Worm (Caenorhabditis elegans) whole organism, mixed stage, embryonic: Measurements from ENCODE around the gene srd-42.

Source experiments
- bed-3 ChIP-seq: fragments of 200-800 bp; sonication (Bioruptor generic); optimal IDR thresholded peaks from 3 replicates; lab custom pipeline; 2018; ENCODE audit warnings: mild to moderate bottlenecking, missing genetic modification characterization, moderate library complexity, missing compliant biosample characterization
- blmp-1 ChIP-seq: fragments of 150-350 bp; optimal IDR thresholded peaks from 2 replicates; lab custom pipeline; 2014; ENCODE audit warnings: missing biosample characterization, missing genetic modification characterization
- ceh-39 ChIP-seq: fragments of 150-350 bp; optimal IDR thresholded peaks from 2 replicates; lab custom pipeline; 2014; ENCODE audit warnings: missing biosample characterization, missing genetic modification characterization
- ceh-43 ChIP-seq: fragments of 200-800 bp; sonication (Bioruptor generic); optimal IDR thresholded peaks from 2 replicates; lab custom pipeline; 2018; ENCODE audit warnings: mild to moderate bottlenecking, missing genetic modification characterization, moderate library complexity, missing compliant biosample characterization
- ceh-83 ChIP-seq: fragments of 200-800 bp; sonication (Bioruptor generic); optimal IDR thresholded peaks from 2 replicates; lab custom pipeline; 2018; ENCODE audit warnings: mild to moderate bottlenecking, missing genetic modification characterization, missing compliant biosample characterization
- cnd-1 ChIP-seq: fragments of 200-800 bp; sonication (Bioruptor generic); optimal IDR thresholded peaks from 2 replicates; lab custom pipeline; 2018; ENCODE audit warnings: mild to moderate bottlenecking, missing genetic modification characterization, missing compliant biosample characterization
- drap-1 ChIP-seq: fragments of 200-800 bp; sonication (Bioruptor generic); optimal IDR thresholded peaks from 3 replicates; lab custom pipeline; 2018; ENCODE audit warnings: mild to moderate bottlenecking, missing genetic modification characterization, missing compliant biosample characterization
- elt-3 ChIP-seq: fragments of 150-350 bp; optimal IDR thresholded peaks from 2 replicates; lab custom pipeline; 2014; ENCODE audit warnings: missing biosample characterization, missing genetic modification characterization
- flh-1 ChIP-seq: fragments of 200-800 bp; sonication (Bioruptor generic); optimal IDR thresholded peaks from 2 replicates; lab custom pipeline; 2018; ENCODE audit warnings: mild to moderate bottlenecking, missing genetic modification characterization, moderate library complexity, missing compliant biosample characterization
- ham-2 ChIP-seq: fragments of 200-800 bp; sonication (Bioruptor generic); optimal IDR thresholded peaks from 2 replicates; lab custom pipeline; 2018; ENCODE audit warnings: mild to moderate bottlenecking, missing genetic modification characterization, missing compliant biosample characterization
- hlh-1 ChIP-seq: fragments of 150-350 bp; optimal IDR thresholded peaks from 2 replicates; lab custom pipeline; 2014; ENCODE audit warnings: missing biosample characterization, missing genetic modification reagents, missing genetic modification characterization
- lin-13 ChIP-seq: fragments of 150-350 bp; optimal IDR thresholded peaks from 2 replicates; lab custom pipeline; 2014; ENCODE audit warnings: missing biosample characterization, missing genetic modification characterization
- lin-32 ChIP-seq: fragments of 200-800 bp; sonication (Bioruptor generic); optimal IDR thresholded peaks from 2 replicates; lab custom pipeline; 2018; ENCODE audit warnings: mild to moderate bottlenecking, missing genetic modification characterization, missing compliant biosample characterization
- lsy-2 ChIP-seq: fragments of 150-350 bp; optimal IDR thresholded peaks from 2 replicates; lab custom pipeline; 2014; ENCODE audit warnings: missing biosample characterization, missing genetic modification characterization
- mab-5 ChIP-seq: fragments of 150-350 bp; optimal IDR thresholded peaks from 2 replicates; lab custom pipeline; 2014; ENCODE audit warnings: missing biosample characterization, missing genetic modification characterization
- mep-1 ChIP-seq: fragments of 150-350 bp; optimal IDR thresholded peaks from 2 replicates; lab custom pipeline; 2017; ENCODE audit warnings: missing biosample characterization, missing genetic modification reagents, missing genetic modification characterization, inconsistent platforms
- mls-2 ChIP-seq: sonication (generic microtip); optimal IDR thresholded peaks from 2 replicates; lab custom pipeline; 2016; ENCODE audit warnings: mild to moderate bottlenecking, missing genetic modification characterization, moderate library complexity, missing compliant biosample characterization
- nhr-12 ChIP-seq: fragments of 150-350 bp; optimal IDR thresholded peaks from 2 replicates; lab custom pipeline; 2014; ENCODE audit warnings: missing biosample characterization, missing genetic modification characterization
- nhr-2 ChIP-seq: fragments of 150-350 bp; optimal IDR thresholded peaks from 2 replicates; lab custom pipeline; 2014; ENCODE audit warnings: missing biosample characterization, missing genetic modification characterization
- nhr-237 ChIP-seq: fragments of 150-350 bp; optimal IDR thresholded peaks from 2 replicates; lab custom pipeline; 2014; ENCODE audit warnings: missing biosample characterization, missing genetic modification characterization
- nhr-28 ChIP-seq: fragments of 150-350 bp; optimal IDR thresholded peaks from 2 replicates; lab custom pipeline; 2014; ENCODE audit warnings: missing biosample characterization, missing genetic modification characterization
- nhr-76 ChIP-seq: sonication (generic microtip); optimal IDR thresholded peaks from 2 replicates; lab custom pipeline; 2017; ENCODE audit warnings: missing biosample characterization, missing genetic modification characterization
- pha-4 ChIP-seq: fragments of 150-350 bp; optimal IDR thresholded peaks from 2 replicates; lab custom pipeline; 2018; ENCODE audit warnings: missing biosample characterization, missing genetic modification reagents, missing genetic modification characterization
- sem-2 ChIP-seq: fragments of 200-800 bp; sonication (Bioruptor generic); optimal IDR thresholded peaks from 2 replicates; lab custom pipeline; 2018; ENCODE audit warnings: mild to moderate bottlenecking, missing genetic modification characterization, missing compliant biosample characterization
- sptf-1 ChIP-seq: sonication (generic microtip); optimal IDR thresholded peaks from 2 replicates; lab custom pipeline; 2017; ENCODE audit warnings: mild to moderate bottlenecking, missing genetic modification characterization, moderate library complexity, missing compliant biosample characterization
- tbx-8 ChIP-seq: fragments of 200-800 bp; sonication (Bioruptor generic); optimal IDR thresholded peaks from 2 replicates; lab custom pipeline; 2018; ENCODE audit warnings: mild to moderate bottlenecking, missing genetic modification characterization, moderate library complexity, missing compliant biosample characterization
- unc-39 ChIP-seq: fragments of 150-350 bp; optimal IDR thresholded peaks from 2 replicates; lab custom pipeline; 2014; ENCODE audit warnings: missing biosample characterization, missing genetic modification characterization
- unc-62 ChIP-seq: fragments of 150-350 bp; optimal IDR thresholded peaks from 2 replicates; lab custom pipeline; 2014; ENCODE audit warnings: missing biosample characterization, missing genetic modification reagents, missing genetic modification characterization
- zip-8 ChIP-seq: fragments of 150-350 bp; optimal IDR thresholded peaks from 2 replicates; lab custom pipeline; 2014; ENCODE audit warnings: missing biosample characterization, missing genetic modification characterization
- ztf-11 ChIP-seq: fragments of 150-350 bp; optimal IDR thresholded peaks from 2 replicates; lab custom pipeline; 2014; ENCODE audit warnings: missing biosample characterization, missing genetic modification characterization

The srd-42 gene

ce11 chrX:13306869-13307446 is 3.7 kb upstream of the srd-42 start (continued):
- TF ChIP-seq nhr-237 (peak; percentile 79), unc-39 (tag; lab: Kevin White, UChicago) (peak; percentile 25), lin-32 (GFP tag; lab: Kevin White, UChicago) (peak; percentile 90), nhr-76 (no peak)

ce11 chrX:13305779-13306178 is 2.5 kb upstream of the srd-42 start, which contains the start of gene srd-43:
srd-43 (minus strand) TSS chrX:13305844.
- peak; percentile 92 for TF ChIP-seq zip-8
- no peak for TF ChIP-seq lsy-2
- no peak for TF ChIP-seq blmp-1 (tag; lab: Kevin White, UChicago)

DNA sequence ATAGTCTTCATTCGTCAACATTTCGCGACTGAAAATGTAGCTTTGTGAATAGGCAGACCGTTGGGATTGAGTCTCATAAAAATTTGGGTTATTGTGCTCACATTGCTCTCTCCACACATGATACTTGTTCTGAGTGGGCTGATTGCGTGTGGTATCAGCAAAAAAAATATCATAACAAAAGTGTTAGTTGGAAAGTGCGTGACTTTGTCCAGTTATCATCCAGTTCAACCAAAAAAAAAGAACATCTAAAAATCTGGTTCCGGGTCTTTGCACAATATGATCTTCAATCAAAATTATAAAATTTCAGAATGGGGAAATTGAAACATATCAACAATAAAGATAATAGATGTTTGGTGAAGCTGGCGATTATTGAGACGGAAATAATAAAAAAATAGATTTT is 2.8 kb downstream of the srd-42 start, which contains the start of gene srd-39:
Gene srd-39, minus strand, starts transcription at position 101 of the 400 bp plus-strand sequence.
- TF ChIP-seq nhr-28 (no peak), tbx-8 (no peak), unc-62 (GFP tag; lab: Kevin White, UChicago) (no peak), ztf-11 (no peak), drap-1 (GFP tag; lab: Kevin White, UChicago) (no peak), zip-8 (no peak), nhr-12 (tag; lab: Kevin White, UChicago) (no peak), nhr-2 (tag; lab: Kevin White, UChicago) (no peak), mls-2 (no peak), nhr-76 (no peak), ham-2 (GFP tag; lab: Kevin White, UChicago) (no peak), ceh-39 (tag; lab: Kevin White, UChicago) (no peak), cnd-1 (no peak)
- TF ChIP-seq, all 35 proteins: peak for 0

DNA sequence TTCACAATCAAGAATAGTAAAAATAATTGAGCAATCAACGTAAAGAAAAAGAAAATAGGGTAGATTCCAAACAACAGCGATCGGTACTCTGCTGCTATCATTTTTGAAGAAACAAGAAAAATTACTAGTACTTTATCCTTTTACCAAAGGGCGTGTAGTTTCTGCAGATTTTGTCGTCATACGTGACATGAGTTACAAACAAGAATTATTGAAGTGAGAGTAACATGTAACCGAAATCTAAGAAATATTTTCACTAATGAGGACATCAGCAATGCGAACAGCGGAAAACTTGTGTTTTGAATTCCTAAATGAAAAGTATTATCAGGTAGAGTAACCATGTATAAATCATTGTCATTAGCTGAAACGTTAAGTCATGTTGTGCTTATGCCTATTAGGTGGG is 8.6 kb downstream of the srd-42 start, which contains the start of gene srd-36:
Gene srd-36, minus strand, starts transcription at position 101 of the 400 bp plus-strand sequence.
- TF ChIP-seq sem-2 (GFP tag; lab: Kevin White, UChicago) (no peak), pha-4 (tag; lab: Kevin White, UChicago) (no peak), unc-39 (tag; lab: Kevin White, UChicago) (no peak), lsy-2 (no peak), mep-1 (tag; lab: Kevin White, UChicago) (no peak), elt-3 (tag; lab: Kevin White, UChicago) (no peak), flh-1 (GFP tag; lab: Kevin White, UChicago) (no peak), nhr-12 (tag; lab: Kevin White, UChicago) (no peak), nhr-2 (tag; lab: Kevin White, UChicago) (no peak), unc-62 (GFP tag; lab: Kevin White, UChicago) (no peak), hlh-1 (tag; lab: Kevin White, UChicago) (no peak), ceh-39 (tag; lab: Kevin White, UChicago) (no peak), blmp-1 (tag; lab: Kevin White, UChicago) (no peak), nhr-76 (no peak), mab-5 (tag; lab: Kevin White, UChicago) (no peak), nhr-28 (no peak), ham-2 (GFP tag; lab: Kevin White, UChicago) (no peak)

DNA sequence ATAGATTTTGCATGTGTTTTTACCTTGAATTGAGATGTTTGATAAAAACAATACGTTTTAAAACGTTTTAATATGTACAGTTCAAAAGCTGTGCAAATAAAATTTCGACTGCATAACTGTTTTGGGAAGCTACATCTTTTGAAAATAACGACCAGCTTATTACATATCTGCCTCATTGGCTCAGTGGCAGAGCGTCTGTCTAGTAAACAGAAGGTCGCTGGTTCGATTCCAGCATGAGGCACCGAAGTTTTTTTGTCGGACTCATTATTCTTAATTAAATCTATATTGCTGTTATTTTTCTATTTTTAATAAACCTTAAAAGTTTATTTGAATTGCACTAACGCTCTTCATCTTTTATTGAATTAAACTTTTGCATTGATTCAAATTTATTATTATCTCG is 10.2 kb downstream of the srd-42 start:
- no peak for TF ChIP-seq tbx-8
- no peak for TF ChIP-seq ceh-83 (GFP tag; lab: Kevin White, UChicago)
- no peak for TF ChIP-seq lin-13 (tag; lab: Kevin White, UChicago)
- no peak for TF ChIP-seq ceh-43 (GFP tag; lab: Kevin White, UChicago)
- no peak for TF ChIP-seq nhr-28
- TF ChIP-seq unc-39 (tag; lab: Kevin White, UChicago) = no peak
- TF ChIP-seq drap-1 (GFP tag; lab: Kevin White, UChicago) = no peak
- TF ChIP-seq ceh-39 (tag; lab: Kevin White, UChicago) = no peak
- TF ChIP-seq sem-2 (GFP tag; lab: Kevin White, UChicago) = no peak
- no peak for TF ChIP-seq nhr-2 (tag; lab: Kevin White, UChicago)
- TF ChIP-seq ztf-11 = no peak
- no peak for TF ChIP-seq nhr-12 (tag; lab: Kevin White, UChicago)
- TF ChIP-seq sptf-1 (tag; lab: Kevin White, UChicago) = no peak
- TF ChIP-seq pha-4 (tag; lab: Kevin White, UChicago) = no peak
- TF ChIP-seq mls-2 = no peak
- no peak for TF ChIP-seq bed-3 (GFP tag; lab: Kevin White, UChicago)
